Worm (Caenorhabditis elegans): Measurements from ENCODE around the gene srx-84.

srx-84 gene

DNA sequence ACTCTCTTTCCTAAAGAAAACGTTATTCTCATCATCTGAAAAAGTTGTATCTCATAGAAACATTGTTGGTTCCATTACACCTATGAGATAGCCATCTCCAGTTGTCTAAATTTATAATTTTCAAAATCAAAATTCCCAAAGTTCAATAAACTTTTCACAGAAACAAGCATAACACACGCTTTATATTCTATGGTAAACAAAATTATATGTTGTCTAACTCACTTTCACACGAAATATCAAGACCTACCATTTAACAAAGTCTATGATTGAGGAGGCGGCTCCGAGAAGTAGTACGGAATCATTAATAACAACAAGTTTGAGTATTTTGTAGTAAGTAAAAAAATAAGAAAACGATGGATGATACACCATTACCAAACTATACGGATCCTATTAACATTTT lies at the start of gene srx-84:
TSS of gene srx-84 (plus strand) at position 301 of the 400 bp plus-strand sequence.
- TF ChIP-seq sox-2 (GFP tag; IDR thresholded peaks at IDR 0.05) (no peak), rnt-1 (tag; optimal IDR thresholded peaks at IDR 0.05) (no peak), C08G9.2 (tag; optimal IDR thresholded peaks at IDR 0.05) (no peak), pax-1 (tag; optimal IDR thresholded peaks at IDR 0.05) (no peak), F13H6.1 (tag; optimal IDR thresholded peaks at IDR 0.05) (no peak), madf-2 (tag; optimal IDR thresholded peaks at IDR 0.05) (no peak), ceh-45 (GFP tag; IDR thresholded peaks at IDR 0.05) (no peak), ceh-34 (tag; optimal IDR thresholded peaks at IDR 0.05) (no peak), pqm-1 (tag; optimal IDR thresholded peaks at IDR 0.05) (no peak), fkh-6 (tag; optimal IDR thresholded peaks at IDR 0.05) (no peak), hlh-30 (tag; optimal IDR thresholded peaks at IDR 0.05; ENCODE audit: insufficient read depth) (no peak), ceh-9 (tag; optimal IDR thresholded peaks at IDR 0.05) (no peak), nfya-1 (tag; optimal IDR thresholded peaks at IDR 0.05) (no peak), ceh-18 (tag; optimal IDR thresholded peaks at IDR 0.05) (no peak), pat-9 (tag; optimal IDR thresholded peaks at IDR 0.05) (no peak), ceh-22 (tag; optimal IDR thresholded peaks at IDR 0.05) (no peak)

DNA sequence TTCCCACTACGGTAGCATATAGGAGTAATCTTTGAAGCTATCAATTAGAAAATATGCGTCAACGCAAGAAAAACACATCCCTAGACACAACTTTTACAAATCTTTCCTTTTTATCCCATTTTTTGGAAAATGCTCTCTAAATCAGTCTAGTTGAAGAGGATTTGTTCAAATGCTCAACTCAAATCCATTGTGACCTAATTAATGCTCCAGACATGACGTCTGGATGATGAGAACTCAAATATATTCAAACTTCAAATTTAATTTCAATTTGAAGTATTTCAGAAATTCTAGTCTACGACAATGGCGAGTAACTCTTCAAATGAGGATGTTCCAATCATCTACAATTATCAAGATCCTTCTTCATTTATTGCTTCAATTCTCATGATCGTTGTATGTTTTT lies 46.5 kb upstream of the srx-84 start, which contains the start of gene srx-85:
TSS of gene srx-85 (plus strand) at position 301 of the 400 bp plus-strand sequence.
- TF ChIP-seq elt-4 (tag; optimal IDR thresholded peaks at IDR 0.05) (no peak), dmd-4 (tag; optimal IDR thresholded peaks at IDR 0.05; ENCODE audit: borderline replicate concordance) (no peak)

DNA sequence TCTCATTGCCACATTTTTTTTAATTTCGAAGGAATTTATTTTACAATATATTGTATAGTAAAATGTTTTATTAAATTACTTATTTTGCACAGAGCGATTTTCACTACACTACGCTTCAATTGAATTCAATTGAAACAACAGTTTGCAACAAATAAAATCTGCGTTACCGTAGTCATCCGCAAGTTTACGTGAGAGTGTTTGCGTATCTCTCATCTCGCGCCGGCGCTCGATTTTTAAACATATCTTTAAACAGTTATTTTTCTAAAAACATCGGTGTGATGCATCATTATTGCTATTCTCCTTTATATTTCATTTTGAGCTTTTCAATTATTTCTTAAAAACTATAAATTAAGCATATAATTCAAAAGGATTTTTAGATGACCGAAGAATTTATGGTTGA lies 44.6 kb upstream of the srx-84 start, which contains the start of gene duo-1:
TSS of gene duo-1 (plus strand) at position 371 of the 400 bp plus-strand sequence.
- TF ChIP-seq ceh-18 (tag; optimal IDR thresholded peaks at IDR 0.05) (no peak), pqm-1 (tag; optimal IDR thresholded peaks at IDR 0.05) (no peak), ceh-24 (tag; optimal IDR thresholded peaks at IDR 0.05) (no peak), pat-9 (tag; optimal IDR thresholded peaks at IDR 0.05) (no peak), ceh-14 (tag; optimal IDR thresholded peaks at IDR 0.05) (no peak), ets-4 (tag; optimal IDR thresholded peaks at IDR 0.05) (no peak), unc-55 (GFP tag; optimal IDR thresholded peaks at IDR 0.05) (no peak), Y22D7AL.16 (tag; optimal IDR thresholded peaks at IDR 0.05) (no peak)

DNA sequence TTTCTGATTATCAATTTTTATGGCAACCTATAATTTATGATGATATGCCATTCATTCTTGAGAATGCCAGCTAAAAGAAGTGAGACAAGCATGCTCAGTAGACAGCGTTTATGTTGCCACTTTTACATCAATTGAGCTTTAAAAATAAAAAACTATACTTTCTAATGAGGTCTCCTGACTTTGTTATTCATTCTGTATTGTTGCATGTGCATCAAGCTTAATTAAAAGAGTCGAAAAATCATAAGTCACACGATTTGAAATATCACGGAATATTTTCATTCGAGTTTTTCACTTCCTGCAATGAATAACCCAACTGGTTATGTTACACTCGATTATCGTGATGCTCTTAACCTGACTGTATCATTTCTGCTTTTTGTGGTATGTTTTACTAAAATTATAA lies 36.3 kb upstream of the srx-84 start, which contains the start of gene srx-86:
TSS of gene srx-86 (plus strand) at position 301 of the 400 bp plus-strand sequence.
- TF ChIP-seq elt-4 (tag; optimal IDR thresholded peaks at IDR 0.05) (no peak), ttx-3 (tag; optimal IDR thresholded peaks at IDR 0.05) (no peak), madf-2 (tag; optimal IDR thresholded peaks at IDR 0.05) (no peak), nfya-1 (tag; optimal IDR thresholded peaks at IDR 0.05) (no peak), nhr-11 (tag; optimal IDR thresholded peaks at IDR 0.05) (no peak), ceh-2 (tag; optimal IDR thresholded peaks at IDR 0.05) (no peak), T23F11.4 (GFP tag; optimal IDR thresholded peaks at IDR 0.05) (no peak), ceh-34 (tag; optimal IDR thresholded peaks at IDR 0.05) (no peak), ceh-24 (tag; optimal IDR thresholded peaks at IDR 0.05) (no peak), hlh-13 (GFP tag; optimal IDR thresholded peaks at IDR 0.05) (no peak)

DNA sequence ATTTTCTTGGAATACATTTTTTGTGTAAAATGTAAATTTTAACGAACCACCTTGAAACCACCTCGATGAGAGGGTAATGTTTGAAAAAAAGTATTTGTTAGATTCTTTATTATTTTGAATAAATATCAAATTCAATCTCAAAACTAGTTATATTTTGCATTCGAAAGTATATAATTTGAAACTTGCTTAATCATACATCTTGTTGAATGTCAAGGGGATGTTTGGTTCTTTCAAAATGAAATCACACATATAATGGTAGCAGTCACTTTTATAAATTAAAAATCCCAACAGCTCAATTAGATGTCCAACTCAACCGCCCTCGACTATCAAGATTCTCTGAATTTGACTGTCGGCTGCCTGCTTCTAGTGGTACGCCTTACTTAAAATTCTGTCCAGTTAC lies 34.3 kb upstream of the srx-84 start, which contains the start of gene srx-87:
TSS of gene srx-87 (plus strand) at position 301 of the 400 bp plus-strand sequence.
- TF ChIP-seq ceh-14 (tag; optimal IDR thresholded peaks at IDR 0.05) = no peak
- no peak for TF ChIP-seq ceh-31 (tag; optimal IDR thresholded peaks at IDR 0.05)
- no peak for TF ChIP-seq pax-1 (tag; optimal IDR thresholded peaks at IDR 0.05)
- TF ChIP-seq tbx-7 (tag; optimal IDR thresholded peaks at IDR 0.05) = no peak
- no peak for TF ChIP-seq unc-86 (tag; optimal IDR thresholded peaks at IDR 0.05)
- no peak for TF ChIP-seq unc-42 (tag; optimal IDR thresholded peaks at IDR 0.05)
- no peak for TF ChIP-seq nhr-11 (tag; optimal IDR thresholded peaks at IDR 0.05)
- no peak for TF ChIP-seq nfya-1 (tag; optimal IDR thresholded peaks at IDR 0.05)
- no peak for TF ChIP-seq rnt-1 (tag; optimal IDR thresholded peaks at IDR 0.05)
- TF ChIP-seq fkh-6 (tag; optimal IDR thresholded peaks at IDR 0.05) = no peak
- no peak for TF ChIP-seq hlh-30 (tag; optimal IDR thresholded peaks at IDR 0.05; ENCODE audit: insufficient read depth)
- no peak for TF ChIP-seq sox-2 (GFP tag; IDR thresholded peaks at IDR 0.05)
- TF ChIP-seq C08G9.2 (tag; optimal IDR thresholded peaks at IDR 0.05) = no peak
- no peak for TF ChIP-seq Y22D7AL.16 (tag; optimal IDR thresholded peaks at IDR 0.05)
- TF ChIP-seq dve-1 (tag; optimal IDR thresholded peaks at IDR 0.05) = no peak
- no peak for TF ChIP-seq sdc-2 (tag; optimal IDR thresholded peaks at IDR 0.05)
- TF ChIP-seq ceh-2 (tag; optimal IDR thresholded peaks at IDR 0.05) = no peak
